Worm (Caenorhabditis elegans) whole organism, L1 larva: ENCODE measurements around the gene txt-2.
A peak's percentile ranks its signal among the peaks of the same experiment; 100 is the strongest.

Source experiments
- C16A3.4 ChIP-seq: fragments of 150-350 bp; optimal IDR thresholded peaks from 2 replicates; lab custom pipeline; 2014; ENCODE audit warnings: missing biosample characterization, missing genetic modification characterization
- C34B4.2 ChIP-seq: sonication (generic microtip); optimal IDR thresholded peaks from 2 replicates; lab custom pipeline; 2017; ENCODE audit warnings: mild to moderate bottlenecking, missing genetic modification characterization, missing compliant biosample characterization
- aha-1 ChIP-seq: fragments of 150-350 bp; optimal IDR thresholded peaks from 2 replicates; lab custom pipeline; 2014; ENCODE audit warnings: missing biosample characterization, missing genetic modification characterization
- ceh-88 ChIP-seq: fragments of 200-800 bp; sonication (Bioruptor generic); IDR thresholded peaks from 2 replicates; pipeline ENCODE4 v1.3.6; 2022; ENCODE audit warnings: missing genetic modification characterization, missing compliant biosample characterization
- ces-1 ChIP-seq: fragments of 150-350 bp; optimal IDR thresholded peaks from 2 replicates; lab custom pipeline; 2014; ENCODE audit warnings: missing biosample characterization, missing genetic modification reagents, missing genetic modification characterization
- dsc-1 ChIP-seq: sonication (generic microtip); optimal IDR thresholded peaks from 2 replicates; lab custom pipeline; 2016; ENCODE audit warnings: mild to moderate bottlenecking, missing genetic modification characterization, missing compliant biosample characterization
- efl-1 ChIP-seq, 4 experiments: fragments of 150-350 bp; optimal IDR thresholded peaks in 3 of 4; peaks in 1 of 4; 1 replicate in 1 of 4; 2 replicates in 3 of 4; lab custom pipeline; 2014; ENCODE audit warnings: missing biosample characterization in 2 of 4, missing genetic modification characterization in 2 of 4, missing genetic modification reagents in 2 of 4
- efl-3 ChIP-seq: fragments of 200-800 bp; sonication (Bioruptor generic); optimal IDR thresholded peaks from 2 replicates; lab custom pipeline; 2018; ENCODE audit warnings: mild to moderate bottlenecking, missing genetic modification characterization, missing compliant biosample characterization
- elt-3 ChIP-seq, 6 experiments: fragments of 150-350 bp in 1 of 6; sonication (generic microtip); optimal IDR thresholded peaks; 2 replicates each; lab custom pipeline; 2017 to 2018; ENCODE audit warnings: missing biosample characterization in 6 of 6, missing genetic modification characterization in 6 of 6, inconsistent platforms in 1 of 6
- ets-5 ChIP-seq: fragments of 200-800 bp; sonication (Bioruptor generic); IDR thresholded peaks from 2 replicates; pipeline ENCODE4 v1.3.6; 2022; ENCODE audit warnings: missing genetic modification characterization, missing compliant biosample characterization
- grh-1 ChIP-seq: fragments of 200-800 bp; sonication (Bioruptor generic); IDR thresholded peaks from 2 replicates; pipeline ENCODE4 v1.3.6; 2022; ENCODE audit warnings: missing genetic modification reagents, missing genetic modification characterization, missing compliant biosample characterization
- hlh-4 ChIP-seq: sonication (generic microtip); optimal IDR thresholded peaks from 2 replicates; lab custom pipeline; 2016; ENCODE audit warnings: mild to moderate bottlenecking, missing genetic modification characterization, missing compliant biosample characterization
- hpl-2 ChIP-seq: fragments of 150-350 bp; optimal IDR thresholded peaks from 2 replicates; lab custom pipeline; 2014; ENCODE audit warnings: missing biosample characterization, missing genetic modification reagents, missing genetic modification characterization
- lin-14 ChIP-seq: fragments of 200-800 bp; sonication (Bioruptor generic); optimal IDR thresholded peaks from 2 replicates; lab custom pipeline; 2018; ENCODE audit warnings: mild to moderate bottlenecking, missing genetic modification characterization, moderate library complexity, missing compliant biosample characterization
- lin-15B ChIP-seq: fragments of 150-350 bp; sonication (generic microtip); optimal IDR thresholded peaks from 3 replicates; lab custom pipeline; 2014; ENCODE audit warnings: missing biosample characterization, missing genetic modification characterization
- lsy-2 ChIP-seq, 2 experiments: fragments of 150-350 bp; optimal IDR thresholded peaks; 2 replicates each; lab custom pipeline; 2014; ENCODE audit warnings: missing biosample characterization in 2 of 2, missing genetic modification characterization in 2 of 2
- mab-9 ChIP-seq: fragments of 200-800 bp; sonication (Bioruptor generic); IDR thresholded peaks from 2 replicates; pipeline ENCODE4 v1.3.6; 2022; ENCODE audit warnings: missing genetic modification reagents, missing genetic modification characterization, missing compliant biosample characterization
- mef-2 ChIP-seq: fragments of 150-350 bp; optimal IDR thresholded peaks from 2 replicates; lab custom pipeline; 2014; ENCODE audit warnings: missing biosample characterization, missing genetic modification characterization
- nhr-11 ChIP-seq: fragments of 150-350 bp; optimal IDR thresholded peaks from 2 replicates; lab custom pipeline; 2014; ENCODE audit warnings: missing biosample characterization, missing genetic modification characterization
- nhr-12 ChIP-seq: sonication (generic microtip); optimal IDR thresholded peaks from 2 replicates; lab custom pipeline; 2017; ENCODE audit warnings: missing biosample characterization, missing genetic modification characterization
- nhr-19 ChIP-seq: fragments of 200-800 bp; sonication (Bioruptor generic); conservative IDR thresholded peaks from 2 replicates; pipeline ENCODE4 v1.3.6; 2022; ENCODE audit warnings: missing genetic modification characterization, missing compliant biosample characterization
- nhr-20 ChIP-seq: sonication (generic microtip); optimal IDR thresholded peaks from 2 replicates; lab custom pipeline; 2016; ENCODE audit warnings: mild to moderate bottlenecking, missing genetic modification characterization, missing compliant biosample characterization
- nhr-71 ChIP-seq: sonication (generic microtip); optimal IDR thresholded peaks from 2 replicates; lab custom pipeline; 2016; ENCODE audit warnings: mild to moderate bottlenecking, missing genetic modification characterization, moderate library complexity, missing compliant biosample characterization
- nhr-76 ChIP-seq: sonication (generic microtip); optimal IDR thresholded peaks from 2 replicates; lab custom pipeline; 2017; ENCODE audit warnings: missing biosample characterization, missing genetic modification characterization
- nhr-77 ChIP-seq: fragments of 150-350 bp; optimal IDR thresholded peaks from 2 replicates; lab custom pipeline; 2014; ENCODE audit warnings: missing biosample characterization, missing genetic modification characterization
- nhr-85 ChIP-seq: sonication (generic microtip); peaks from one replicate; lab custom pipeline; 2016; ENCODE audit warnings: missing genetic modification characterization, inconsistent platforms, missing compliant biosample characterization
- nhr-90 ChIP-seq: sonication (generic microtip); optimal IDR thresholded peaks from 2 replicates; lab custom pipeline; 2016; ENCODE audit warnings: mild to moderate bottlenecking, missing genetic modification characterization, missing compliant biosample characterization; ENCODE audit not compliant: poor library complexity
- pag-3 ChIP-seq: sonication (generic microtip); optimal IDR thresholded peaks from 2 replicates; lab custom pipeline; 2017; ENCODE audit warnings: missing genetic modification characterization, mild to moderate bottlenecking, missing compliant biosample characterization, antibody characterized with exemption, borderline replicate concordance; ENCODE audit not compliant: insufficient read depth
- pax-3 ChIP-seq: fragments of 200-800 bp; sonication (Bioruptor generic); optimal IDR thresholded peaks from 2 replicates; lab custom pipeline; 2018; ENCODE audit warnings: mild to moderate bottlenecking, missing genetic modification characterization, moderate library complexity, missing compliant biosample characterization
- rnt-1 ChIP-seq: sonication (generic microtip); optimal IDR thresholded peaks from 2 replicates; lab custom pipeline; 2016; ENCODE audit warnings: mild to moderate bottlenecking, missing genetic modification characterization, moderate library complexity, missing compliant biosample characterization
- skn-1 ChIP-seq: fragments of 150-350 bp; optimal IDR thresholded peaks from 2 replicates; lab custom pipeline; 2014; ENCODE audit warnings: missing biosample characterization, missing genetic modification characterization
- snu-23 ChIP-seq: sonication (generic microtip); optimal IDR thresholded peaks from 2 replicates; lab custom pipeline; 2016; ENCODE audit warnings: missing genetic modification characterization, missing compliant biosample characterization
- sox-4 ChIP-seq: sonication (generic microtip); optimal IDR thresholded peaks from 2 replicates; lab custom pipeline; 2016; ENCODE audit warnings: missing genetic modification characterization, missing compliant biosample characterization
- tlp-1 ChIP-seq: fragments of 150-350 bp; optimal IDR thresholded peaks from 2 replicates; lab custom pipeline; 2014; ENCODE audit warnings: missing biosample characterization, missing genetic modification characterization
- unc-130 ChIP-seq: fragments of 150-350 bp; optimal IDR thresholded peaks from 2 replicates; lab custom pipeline; 2017; ENCODE audit warnings: missing biosample characterization, missing genetic modification characterization, inconsistent platforms
- unc-98 ChIP-seq: fragments of 200-800 bp; sonication (Bioruptor generic); IDR thresholded peaks from 2 replicates; pipeline ENCODE4 v1.3.6; 2022; ENCODE audit warnings: missing genetic modification characterization, missing compliant biosample characterization
- zip-4 ChIP-seq: fragments of 200-800 bp; sonication (Bioruptor generic); optimal IDR thresholded peaks from 2 replicates; lab custom pipeline; 2018; ENCODE audit warnings: mild to moderate bottlenecking, missing genetic modification characterization, moderate library complexity, missing compliant biosample characterization
- ztf-11 ChIP-seq, 2 experiments: sonication (generic microtip); optimal IDR thresholded peaks; 2 replicates each; lab custom pipeline; 2016 to 2017; ENCODE audit warnings: missing genetic modification characterization in 2 of 2, missing biosample characterization in 1 of 2, missing compliant biosample characterization in 1 of 2
- ztf-4 ChIP-seq: fragments of 150-350 bp; optimal IDR thresholded peaks from 2 replicates; lab custom pipeline; 2014; ENCODE audit warnings: missing biosample characterization, missing genetic modification characterization

The txt-2 gene

DNA sequence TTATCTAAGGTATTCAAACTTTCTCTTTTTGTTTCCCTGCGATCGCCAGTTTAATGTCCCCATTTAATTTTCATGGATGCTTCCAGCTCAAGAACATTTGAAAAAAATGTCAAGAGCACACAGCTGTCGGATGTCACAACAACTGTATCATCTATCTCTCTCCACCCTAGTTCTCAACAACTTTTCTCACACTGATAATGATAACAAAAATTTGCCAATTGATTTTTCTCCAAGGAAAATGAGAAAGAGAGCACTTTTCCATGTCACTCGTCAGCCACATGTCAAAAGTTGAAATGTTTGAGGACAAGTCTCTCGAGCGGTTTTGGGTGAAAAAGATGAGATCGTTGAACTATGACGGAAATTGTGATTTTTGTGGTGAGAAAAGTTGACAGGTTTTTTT is 40.8 kb upstream of the txt-2 start:
- peak; percentile 28 for TF ChIP-seq snu-23 (GFP tag; lab: Kevin White, UChicago)
- TF ChIP-seq nhr-12 (tag; lab: Kevin White, UChicago), result no peak
- TF ChIP-seq nhr-19 (GFP tag; lab: Robert Waterston, UW), result 0 out of 2 replicates have a peak, but pooled peaks have one; percentile 25
- TF ChIP-seq pag-3 (tag; lab: Kevin White, UChicago), result peak; percentile 68
- peak; percentile 39 to 62 for TF ChIP-seq lsy-2 (tag; optimal IDR thresholded peaks at IDR 0.05; lab: Kevin White, UChicago)
- peak; percentile 77 for TF ChIP-seq lin-14
- no peak for TF ChIP-seq nhr-77 (tag; lab: Kevin White, UChicago)
- peak; percentile 59 for TF ChIP-seq nhr-71
- TF ChIP-seq efl-1 (optimal IDR thresholded peaks at IDR 0.05; lab: Kevin White, UChicago), result peak in 1 of 2 experiments; percentile 23
- peak in 1 of 2 experiments; percentile 46 for TF ChIP-seq efl-1 (GFP tag; optimal IDR thresholded peaks at IDR 0.05 in 1 of 2; lab: Kevin White, UChicago)
- peak; percentile 63 for TF ChIP-seq rnt-1 (tag; lab: Kevin White, UChicago)
- TF ChIP-seq C16A3.4 (tag; lab: Kevin White, UChicago), result peak; percentile 17
- no peak for TF ChIP-seq sox-4 (tag; lab: Kevin White, UChicago)
- TF ChIP-seq unc-130, result peak; percentile 37

DNA sequence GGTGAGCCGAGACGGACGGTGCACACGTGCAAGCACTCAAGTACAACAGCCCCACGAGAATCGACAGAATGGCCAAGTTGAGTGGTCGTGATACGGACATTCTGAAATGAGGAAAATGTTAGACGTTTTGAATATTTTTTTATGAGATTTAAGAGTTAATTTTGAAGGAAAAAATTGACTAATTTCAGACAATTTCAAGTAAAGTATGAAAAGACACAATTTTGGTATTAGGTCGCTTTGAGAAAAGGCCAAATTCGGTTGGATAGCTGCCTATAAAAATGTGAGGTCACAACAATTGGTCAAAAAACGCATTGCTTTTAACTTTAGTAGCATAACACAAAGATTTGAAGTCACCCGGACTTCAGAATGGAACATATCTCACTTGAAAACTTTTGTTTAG is 32.5 kb upstream of the txt-2 start, which contains the start of gene nlp-70:
Gene nlp-70 (minus strand): TSS at position 101 of the 400 bp plus-strand sequence.
- no peak for TF ChIP-seq aha-1 (tag; lab: Kevin White, UChicago)
- TF ChIP-seq ces-1 (GFP tag; lab: Kevin White, UChicago), result no peak
- no peak for TF ChIP-seq grh-1
- TF ChIP-seq mab-9, result no peak
- no peak for TF ChIP-seq mef-2 (tag; lab: Kevin White, UChicago)
- TF ChIP-seq ceh-88 (GFP tag; lab: Robert Waterston, UW), result no peak
- no peak for TF ChIP-seq nhr-11 (tag; lab: Kevin White, UChicago)
- TF ChIP-seq skn-1 (tag; lab: Kevin White, UChicago), result no peak
- TF ChIP-seq nhr-19 (GFP tag; lab: Robert Waterston, UW), result no peak
- no peak for TF ChIP-seq snu-23 (GFP tag; lab: Kevin White, UChicago)
- TF ChIP-seq tlp-1 (tag; lab: Kevin White, UChicago), result no peak
- TF ChIP-seq hlh-4 (tag; lab: Kevin White, UChicago), result no peak
- no peak for TF ChIP-seq efl-3 (GFP tag; lab: Kevin White, UChicago)
- TF ChIP-seq lin-15B, result no peak
- no peak for TF ChIP-seq nhr-20
- TF ChIP-seq unc-130, result no peak
- no peak for TF ChIP-seq nhr-76 (tag; lab: Kevin White, UChicago)
- no peak for TF ChIP-seq ztf-4

DNA sequence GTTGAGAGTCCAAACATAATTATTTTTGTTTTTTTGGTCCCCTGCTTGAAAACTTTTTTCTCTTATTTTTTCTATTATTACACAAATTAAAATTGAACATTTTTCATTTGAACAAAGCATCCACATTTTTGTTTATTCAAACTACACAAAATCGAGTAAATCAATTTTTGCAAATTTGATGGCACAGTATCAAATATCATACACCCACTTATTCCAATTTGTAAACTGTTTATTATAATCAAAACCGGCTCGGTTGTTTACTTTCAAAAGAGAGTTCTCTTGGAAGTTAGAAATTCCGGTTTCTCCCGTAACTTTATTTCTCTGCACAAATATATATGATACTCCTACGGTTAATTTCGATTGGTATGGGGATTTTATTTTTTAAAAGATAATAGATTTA is 27.7 kb upstream of the txt-2 start, which contains the start of gene lgc-26:
Gene lgc-26 (plus strand): TSS at position 301 of the 400 bp plus-strand sequence.
- TF ChIP-seq ceh-88 (GFP tag; lab: Robert Waterston, UW), result no peak
- no peak for TF ChIP-seq nhr-11 (tag; lab: Kevin White, UChicago)
- no peak for TF ChIP-seq unc-98 (GFP tag; lab: Robert Waterston, UW)
- TF ChIP-seq C34B4.2 (tag; lab: Kevin White, UChicago), result no peak
- TF ChIP-seq lin-14, result no peak
- no peak for TF ChIP-seq hpl-2 (GFP tag; lab: Kevin White, UChicago)
- no peak for TF ChIP-seq tlp-1 (tag; lab: Kevin White, UChicago)
- no peak for TF ChIP-seq pag-3 (tag; lab: Kevin White, UChicago)
- TF ChIP-seq pax-3 (tag; lab: Kevin White, UChicago), result no peak
- no peak for TF ChIP-seq elt-3 (tag; optimal IDR thresholded peaks at IDR 0.05; lab: Kevin White, UChicago)
- TF ChIP-seq nhr-90, result no peak
- no peak for TF ChIP-seq ztf-11 (tag; optimal IDR thresholded peaks at IDR 0.05; lab: Kevin White, UChicago)
- TF ChIP-seq dsc-1 (tag; lab: Kevin White, UChicago), result no peak
- TF ChIP-seq ztf-4, result no peak
- no peak for TF ChIP-seq nhr-76 (tag; lab: Kevin White, UChicago)
- no peak for TF ChIP-seq ces-1 (GFP tag; lab: Kevin White, UChicago)
- no peak for TF ChIP-seq nhr-85 (tag; lab: Kevin White, UChicago)
- TF ChIP-seq zip-4 (GFP tag; lab: Kevin White, UChicago), result no peak
- no peak for TF ChIP-seq ets-5 (GFP tag; lab: Robert Waterston, UW)
